Worm (Caenorhabditis elegans) whole organism, L1 larva: Measurements from ENCODE around the gene C43G2.3.

Source experiments
- blmp-1 ChIP-seq: fragments of 150-350 bp; optimal IDR thresholded peaks from 2 replicates; lab custom pipeline; 2014; ENCODE audit warnings: missing biosample characterization, missing genetic modification characterization
- ceh-82 ChIP-seq, 3 experiments: fragments of 150-350 bp in 1 of 3; sonication (generic microtip) in 2 of 3; optimal IDR thresholded peaks; 2 replicates each; lab custom pipeline; 2014 to 2017; ENCODE audit warnings: missing biosample characterization in 3 of 3, missing genetic modification characterization in 3 of 3
- ces-1 ChIP-seq: fragments of 150-350 bp; optimal IDR thresholded peaks from 2 replicates; lab custom pipeline; 2014; ENCODE audit warnings: missing biosample characterization, missing genetic modification reagents, missing genetic modification characterization
- dpl-1 ChIP-seq, 3 experiments: fragments of 150-350 bp in 2 of 3; sonication (generic microtip) in 1 of 3; optimal IDR thresholded peaks; 2 replicates each; lab custom pipeline; 2014 to 2017; ENCODE audit warnings: missing biosample characterization in 3 of 3, missing genetic modification characterization in 3 of 3, missing genetic modification reagents in 3 of 3
- efl-1 ChIP-seq, 4 experiments: fragments of 150-350 bp; optimal IDR thresholded peaks in 3 of 4; peaks in 1 of 4; 1 replicate in 1 of 4; 2 replicates in 3 of 4; lab custom pipeline; 2014; ENCODE audit warnings: missing biosample characterization in 2 of 4, missing genetic modification characterization in 2 of 4, missing genetic modification reagents in 2 of 4
- egl-13 ChIP-seq: sonication (generic microtip); optimal IDR thresholded peaks from 2 replicates; lab custom pipeline; 2016; ENCODE audit warnings: missing genotype, missing genetic modification reagents, missing genetic modification characterization, missing compliant biosample characterization
- elt-2 ChIP-seq: sonication (generic microtip); optimal IDR thresholded peaks from 2 replicates; lab custom pipeline; 2016; ENCODE audit warnings: missing genetic modification characterization, mild to moderate bottlenecking, inconsistent platforms, missing compliant biosample characterization, missing genetic modification reagents
- elt-3 ChIP-seq, 6 experiments: fragments of 150-350 bp in 1 of 6; sonication (generic microtip); optimal IDR thresholded peaks; 2 replicates each; lab custom pipeline; 2017 to 2018; ENCODE audit warnings: missing biosample characterization in 6 of 6, missing genetic modification characterization in 6 of 6, inconsistent platforms in 1 of 6
- ets-5 ChIP-seq: fragments of 200-800 bp; sonication (Bioruptor generic); IDR thresholded peaks from 2 replicates; pipeline ENCODE4 v1.3.6; 2022; ENCODE audit warnings: missing genetic modification characterization, missing compliant biosample characterization
- fkh-10 ChIP-seq: sonication (generic microtip); optimal IDR thresholded peaks from 2 replicates; lab custom pipeline; 2017; ENCODE audit warnings: missing biosample characterization, missing genetic modification reagents, missing genetic modification characterization
- fkh-4 ChIP-seq: sonication (generic microtip); optimal IDR thresholded peaks from 2 replicates; lab custom pipeline; 2016; ENCODE audit warnings: missing compliant biosample characterization, missing genetic modification characterization, borderline replicate concordance
- fkh-8 ChIP-seq: sonication (generic microtip); optimal IDR thresholded peaks from 2 replicates; lab custom pipeline; 2016; ENCODE audit warnings: mild to moderate bottlenecking, missing genetic modification characterization, missing compliant biosample characterization
- hlh-17 ChIP-seq: fragments of 200-800 bp; sonication (Bioruptor generic); optimal IDR thresholded peaks from 2 replicates; lab custom pipeline; 2018; ENCODE audit warnings: missing genetic modification characterization, mild to moderate bottlenecking, missing compliant biosample characterization, moderate library complexity, borderline replicate concordance
- hpl-2 ChIP-seq: fragments of 150-350 bp; optimal IDR thresholded peaks from 2 replicates; lab custom pipeline; 2014; ENCODE audit warnings: missing biosample characterization, missing genetic modification reagents, missing genetic modification characterization
- irx-1 ChIP-seq: sonication (generic microtip); optimal IDR thresholded peaks from 2 replicates; lab custom pipeline; 2016; ENCODE audit warnings: missing genetic modification characterization, missing compliant biosample characterization
- lin-13 ChIP-seq: fragments of 150-350 bp; optimal IDR thresholded peaks from 2 replicates; lab custom pipeline; 2014; ENCODE audit warnings: missing biosample characterization, missing genetic modification reagents, missing genetic modification characterization
- lin-14 ChIP-seq: fragments of 200-800 bp; sonication (Bioruptor generic); optimal IDR thresholded peaks from 2 replicates; lab custom pipeline; 2018; ENCODE audit warnings: mild to moderate bottlenecking, missing genetic modification characterization, moderate library complexity, missing compliant biosample characterization
- lin-15B ChIP-seq: fragments of 150-350 bp; sonication (generic microtip); optimal IDR thresholded peaks from 3 replicates; lab custom pipeline; 2014; ENCODE audit warnings: missing biosample characterization, missing genetic modification characterization
- lin-35 ChIP-seq, 2 experiments: fragments of 150-350 bp; optimal IDR thresholded peaks; 2 replicates each; lab custom pipeline; 2014; ENCODE audit warnings: missing biosample characterization in 2 of 2, missing genetic modification characterization in 2 of 2, missing genetic modification reagents in 2 of 2
- mdl-1 ChIP-seq, 2 experiments: fragments of 150-350 bp; optimal IDR thresholded peaks; 2 replicates each; lab custom pipeline; 2014 to 2017; ENCODE audit warnings: missing biosample characterization in 2 of 2, missing genetic modification characterization in 2 of 2, inconsistent platforms in 1 of 2
- mef-2 ChIP-seq: fragments of 150-350 bp; optimal IDR thresholded peaks from 2 replicates; lab custom pipeline; 2014; ENCODE audit warnings: missing biosample characterization, missing genetic modification characterization
- mep-1 ChIP-seq: fragments of 150-350 bp; optimal IDR thresholded peaks from 2 replicates; lab custom pipeline; 2014; ENCODE audit warnings: missing biosample characterization, missing genetic modification characterization
- nhr-12 ChIP-seq: sonication (generic microtip); optimal IDR thresholded peaks from 2 replicates; lab custom pipeline; 2017; ENCODE audit warnings: missing biosample characterization, missing genetic modification characterization
- nhr-19 ChIP-seq: fragments of 200-800 bp; sonication (Bioruptor generic); conservative IDR thresholded peaks from 2 replicates; pipeline ENCODE4 v1.3.6; 2022; ENCODE audit warnings: missing genetic modification characterization, missing compliant biosample characterization
- nhr-20 ChIP-seq: sonication (generic microtip); optimal IDR thresholded peaks from 2 replicates; lab custom pipeline; 2016; ENCODE audit warnings: mild to moderate bottlenecking, missing genetic modification characterization, missing compliant biosample characterization
- nhr-237 ChIP-seq: fragments of 150-350 bp; optimal IDR thresholded peaks from 2 replicates; lab custom pipeline; 2014; ENCODE audit warnings: missing biosample characterization, missing genetic modification characterization
- nhr-47 ChIP-seq: sonication (generic microtip); optimal IDR thresholded peaks from 2 replicates; lab custom pipeline; 2016; ENCODE audit warnings: mild to moderate bottlenecking, missing genetic modification characterization, moderate library complexity, missing compliant biosample characterization
- nhr-71 ChIP-seq: sonication (generic microtip); optimal IDR thresholded peaks from 2 replicates; lab custom pipeline; 2016; ENCODE audit warnings: mild to moderate bottlenecking, missing genetic modification characterization, moderate library complexity, missing compliant biosample characterization
- nhr-76 ChIP-seq: sonication (generic microtip); optimal IDR thresholded peaks from 2 replicates; lab custom pipeline; 2017; ENCODE audit warnings: missing biosample characterization, missing genetic modification characterization
- nhr-90 ChIP-seq: sonication (generic microtip); optimal IDR thresholded peaks from 2 replicates; lab custom pipeline; 2016; ENCODE audit warnings: mild to moderate bottlenecking, missing genetic modification characterization, missing compliant biosample characterization; ENCODE audit not compliant: poor library complexity
- pqm-1 ChIP-seq: sonication (generic microtip); optimal IDR thresholded peaks from 3 replicates; lab custom pipeline; 2017; ENCODE audit warnings: missing biosample characterization, missing genetic modification characterization
- rnt-1 ChIP-seq: sonication (generic microtip); optimal IDR thresholded peaks from 2 replicates; lab custom pipeline; 2016; ENCODE audit warnings: mild to moderate bottlenecking, missing genetic modification characterization, moderate library complexity, missing compliant biosample characterization
- snu-23 ChIP-seq: sonication (generic microtip); optimal IDR thresholded peaks from 2 replicates; lab custom pipeline; 2016; ENCODE audit warnings: missing genetic modification characterization, missing compliant biosample characterization
- sup-37 ChIP-seq: fragments of 200-800 bp; sonication (Bioruptor generic); optimal IDR thresholded peaks from 2 replicates; lab custom pipeline; 2018; ENCODE audit warnings: mild to moderate bottlenecking, missing genetic modification characterization, missing compliant biosample characterization
- tlp-1 ChIP-seq: fragments of 150-350 bp; optimal IDR thresholded peaks from 2 replicates; lab custom pipeline; 2014; ENCODE audit warnings: missing biosample characterization, missing genetic modification characterization
- unc-130 ChIP-seq: fragments of 150-350 bp; optimal IDR thresholded peaks from 2 replicates; lab custom pipeline; 2017; ENCODE audit warnings: missing biosample characterization, missing genetic modification characterization, inconsistent platforms
- unc-62 ChIP-seq: fragments of 150-350 bp; optimal IDR thresholded peaks from 2 replicates; lab custom pipeline; 2014; ENCODE audit warnings: missing biosample characterization, missing genetic modification reagents, missing genetic modification characterization
- zag-1 ChIP-seq: fragments of 150-350 bp; optimal IDR thresholded peaks from 2 replicates; lab custom pipeline; 2014; ENCODE audit warnings: missing biosample characterization, missing genetic modification characterization
- ztf-11 ChIP-seq, 2 experiments: sonication (generic microtip); optimal IDR thresholded peaks; 2 replicates each; lab custom pipeline; 2016 to 2017; ENCODE audit warnings: missing genetic modification characterization in 2 of 2, missing biosample characterization in 1 of 2, missing compliant biosample characterization in 1 of 2

The C43G2.3 gene

ce11 chrIV:6548609-6549008 lies 29.4 kb upstream of the C43G2.3 start, which contains the start of gene fan-1 (continued):
- no peak for TF ChIP-seq hlh-17 (GFP tag; lab: Kevin White, UChicago)
- TF ChIP-seq nhr-237 (tag; lab: Kevin White, UChicago), result no peak
- no peak for TF ChIP-seq fkh-4
- no peak for TF ChIP-seq elt-2
- TF ChIP-seq tlp-1, result no peak
- TF ChIP-seq fkh-10 (GFP tag; lab: Kevin White, UChicago), result no peak

DNA sequence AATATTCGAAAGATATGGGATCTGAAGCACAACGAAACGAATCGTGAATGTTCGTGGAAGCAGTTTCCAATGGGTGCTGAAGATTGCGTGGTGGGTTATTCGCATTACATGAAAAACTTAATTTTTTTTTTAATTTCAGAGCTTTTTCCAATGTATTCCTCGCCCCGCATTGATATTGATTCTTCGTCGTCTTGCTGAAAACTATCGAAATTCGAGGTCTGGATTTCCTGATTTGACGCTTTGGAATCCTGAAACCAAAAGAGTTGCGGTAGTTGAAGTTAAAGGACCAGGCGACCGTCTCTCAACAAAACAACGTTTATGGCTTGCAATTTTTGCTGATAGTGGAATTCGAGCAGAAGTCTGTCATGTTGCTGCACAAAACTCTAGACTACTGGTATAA lies 26.0 kb upstream of the C43G2.3 start:
- TF ChIP-seq elt-2 (peak; percentile 24), mef-2 (tag; lab: Kevin White, UChicago) (no peak), nhr-20 (tag; lab: Kevin White, UChicago) (no peak), nhr-76 (no peak), mep-1 (tag; lab: Kevin White, UChicago) (no peak), rnt-1 (tag; lab: Kevin White, UChicago) (no peak), nhr-90 (tag; lab: Kevin White, UChicago) (no peak), ztf-11 (tag; optimal IDR thresholded peaks at IDR 0.05; lab: Kevin White, UChicago) (no peak), ces-1 (no peak), lin-14 (GFP tag; lab: Kevin White, UChicago) (no peak), efl-1 (optimal IDR thresholded peaks at IDR 0.05; lab: Kevin White, UChicago) (no peak), efl-1 (GFP tag; optimal IDR thresholded peaks at IDR 0.05 in 1 of 2; lab: Kevin White, UChicago) (peak in 1 of 2 experiments; percentile 90)

DNA sequence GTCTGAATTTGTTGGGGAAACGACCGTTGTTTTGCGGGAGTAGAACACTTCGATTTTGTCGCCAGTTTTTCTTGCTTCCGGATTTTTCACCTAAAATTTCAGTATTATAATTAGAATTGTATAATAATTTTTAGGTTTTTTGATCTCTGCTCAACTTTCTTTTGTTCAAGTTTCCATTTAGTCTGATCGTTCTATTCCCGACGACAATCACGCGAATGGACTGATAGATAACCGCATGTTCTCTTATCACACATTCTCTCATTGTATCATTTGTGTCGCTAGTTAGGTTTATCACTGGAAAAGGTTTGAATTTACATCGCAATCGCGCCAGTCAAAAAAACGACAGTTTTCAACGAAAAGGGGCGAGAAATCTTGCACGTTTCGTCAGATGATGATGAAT lies 23.1 kb upstream of the C43G2.3 start:
- TF ChIP-seq lin-14 (GFP tag; lab: Kevin White, UChicago) (peak; percentile 30), pqm-1 (tag; lab: Kevin White, UChicago) (peak; percentile 66), efl-1 (optimal IDR thresholded peaks at IDR 0.05; lab: Kevin White, UChicago) (peak in 1 of 2 experiments; percentile 14), efl-1 (GFP tag; optimal IDR thresholded peaks at IDR 0.05 in 1 of 2; lab: Kevin White, UChicago) (peak in 1 of 2 experiments; percentile 63), snu-23 (GFP tag; lab: Kevin White, UChicago) (peak; percentile 19), unc-130 (tag; lab: Kevin White, UChicago) (peak; percentile 28), nhr-90 (tag; lab: Kevin White, UChicago) (peak; percentile 45), elt-3 (tag; optimal IDR thresholded peaks at IDR 0.05; lab: Kevin White, UChicago) (peak in 5 of 6 experiments; percentile 54 to 94 (median 92)), elt-2 (peak; percentile 70), mdl-1 (tag; optimal IDR thresholded peaks at IDR 0.05; lab: Kevin White, UChicago) (peak in 1 of 2 experiments; percentile 46), blmp-1 (tag; lab: Kevin White, UChicago) (peak; percentile 87), lin-35 (GFP tag; optimal IDR thresholded peaks at IDR 0.05; lab: Kevin White, UChicago) (peak in 1 of 2 experiments; percentile 67), nhr-19 (GFP tag; lab: Robert Waterston, UW) (no peak; the same call in 1 of the 2 replicates), hpl-2 (GFP tag; lab: Kevin White, UChicago) (peak; percentile 29), fkh-8 (tag; lab: Kevin White, UChicago) (no peak), mef-2 (tag; lab: Kevin White, UChicago) (no peak), ets-5 (GFP tag; lab: Robert Waterston, UW) (no peak), dpl-1 (GFP tag; optimal IDR thresholded peaks at IDR 0.05; lab: Kevin White, UChicago) (peak in 1 of 3 experiments; percentile 6), lin-15B (tag; lab: Kevin White, UChicago) (no peak)

DNA sequence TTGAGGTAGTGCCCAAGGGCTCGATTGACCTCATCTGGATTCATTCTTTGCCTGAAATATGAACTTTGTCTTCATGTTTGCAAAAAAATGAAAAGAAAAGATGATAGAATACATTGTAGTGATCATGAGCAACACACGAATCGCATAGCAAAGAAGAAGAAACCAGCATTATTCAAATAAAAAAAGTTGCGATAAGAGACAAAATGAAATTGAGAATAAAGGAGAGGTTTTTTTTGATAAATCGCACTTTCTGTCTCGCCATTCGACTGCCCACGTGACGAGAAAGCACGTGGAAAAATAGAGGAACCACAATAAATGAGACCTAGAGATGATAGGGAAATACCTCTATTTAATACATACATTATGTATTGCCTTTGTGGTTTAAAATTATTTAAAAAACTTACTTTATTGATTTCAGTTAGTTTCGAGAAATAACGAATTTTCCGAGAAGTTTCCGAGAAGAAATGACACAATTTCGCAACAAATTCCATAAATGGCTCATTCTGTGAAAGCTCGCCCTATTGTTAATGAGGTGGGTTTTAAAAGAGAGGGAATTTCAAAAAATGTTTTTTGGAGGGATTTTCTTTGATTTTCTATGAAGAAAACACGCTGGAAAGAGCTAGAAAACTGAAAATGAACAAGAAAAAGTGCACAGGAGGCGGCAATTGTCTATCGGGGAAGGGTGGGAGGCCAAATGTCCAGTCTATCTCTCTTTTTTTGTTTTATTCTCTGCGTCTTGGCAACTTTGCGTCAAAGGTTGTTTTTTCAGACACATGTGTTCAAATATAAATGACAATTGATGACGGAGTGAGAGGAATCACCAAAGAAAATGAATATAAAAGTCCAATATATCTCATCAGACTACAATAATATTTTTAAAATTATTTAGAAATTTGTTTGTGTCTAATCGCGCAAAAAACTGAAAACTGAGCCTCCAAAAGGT lies 22.4 kb upstream of the C43G2.3 start, which contains the start of gene paqr-1:
paqr-1 (minus strand) TSS at position 51 of the 943 bp plus-strand sequence.
- peak; percentile 40 for TF ChIP-seq rnt-1 (tag; lab: Kevin White, UChicago)
- no peak for TF ChIP-seq nhr-12
- TF ChIP-seq elt-2, result peak; percentile 50
- TF ChIP-seq dpl-1 (GFP tag; optimal IDR thresholded peaks at IDR 0.05; lab: Kevin White, UChicago), result peak; percentile 55 to 86 (median 71)
- TF ChIP-seq ceh-82 (tag; optimal IDR thresholded peaks at IDR 0.05; lab: Kevin White, UChicago), result peak in 1 of 3 experiments; percentile 39
- TF ChIP-seq fkh-8 (tag; lab: Kevin White, UChicago), result peak; percentile 60
- no peak for TF ChIP-seq egl-13 (tag; lab: Kevin White, UChicago)
- TF ChIP-seq nhr-90 (tag; lab: Kevin White, UChicago), result peak; percentile 50
- peak; percentile 51 for TF ChIP-seq snu-23 (GFP tag; lab: Kevin White, UChicago)
- peak; percentile 76 for TF ChIP-seq nhr-20 (tag; lab: Kevin White, UChicago)
- no peak for TF ChIP-seq unc-62 (GFP tag; lab: Kevin White, UChicago)
- peak; percentile 18 for TF ChIP-seq sup-37 (GFP tag; lab: Kevin White, UChicago)
- TF ChIP-seq blmp-1 (tag; lab: Kevin White, UChicago), result peak; percentile 40
- peak; percentile 22 for TF ChIP-seq unc-130 (tag; lab: Kevin White, UChicago)
- TF ChIP-seq zag-1, result no peak
- TF ChIP-seq mep-1 (tag; lab: Kevin White, UChicago), result peak; percentile 42
- TF ChIP-seq elt-3 (tag; optimal IDR thresholded peaks at IDR 0.05; lab: Kevin White, UChicago), result peak in 1 of 6 experiments; percentile 28
- TF ChIP-seq nhr-71 (tag; lab: Kevin White, UChicago), result peak; percentile 72
- no peak for TF ChIP-seq lin-13 (GFP tag; lab: Kevin White, UChicago)
- peak; percentile 80 to 85 for TF ChIP-seq efl-1 (optimal IDR thresholded peaks at IDR 0.05; lab: Kevin White, UChicago)
- TF ChIP-seq efl-1 (GFP tag; optimal IDR thresholded peaks at IDR 0.05 in 1 of 2; lab: Kevin White, UChicago), result peak; percentile 81 to 94
- TF ChIP-seq irx-1, result peak; percentile 19
- TF ChIP-seq nhr-47 (tag; lab: Kevin White, UChicago), result peak; percentile 50
